Worm (Caenorhabditis elegans) whole organism, late embryonic: Measurements from ENCODE around the gene dgk-1.

ENCODE experiments used
- F13H6.1 ChIP-seq: sonication (generic microtip); optimal IDR thresholded peaks from 2 replicates; lab custom pipeline; 2016; ENCODE audit warnings: missing genetic modification characterization, missing compliant biosample characterization
- T23F11.4 ChIP-seq: fragments of 200-800 bp; sonication (Bioruptor generic); optimal IDR thresholded peaks from 2 replicates; lab custom pipeline; 2018; ENCODE audit warnings: mild to moderate bottlenecking, missing genetic modification characterization, missing compliant biosample characterization
- ceh-14 ChIP-seq: sonication (generic microtip); optimal IDR thresholded peaks from 2 replicates; lab custom pipeline; 2016; ENCODE audit warnings: missing genotype, missing genetic modification characterization, missing compliant biosample characterization
- ceh-19 ChIP-seq: fragments of 200-800 bp; sonication (Bioruptor generic); optimal IDR thresholded peaks from 2 replicates; lab custom pipeline; 2018; ENCODE audit warnings: mild to moderate bottlenecking, missing genetic modification characterization, missing compliant biosample characterization
- ceh-24 ChIP-seq: sonication (generic microtip); optimal IDR thresholded peaks from 2 replicates; lab custom pipeline; 2016; ENCODE audit warnings: mild to moderate bottlenecking, missing genetic modification characterization, missing compliant biosample characterization
- ceh-34 ChIP-seq: sonication (generic microtip); optimal IDR thresholded peaks from 2 replicates; lab custom pipeline; 2016; ENCODE audit warnings: mild to moderate bottlenecking, missing genetic modification characterization, missing compliant biosample characterization
- ceh-48 ChIP-seq: sonication (generic microtip); optimal IDR thresholded peaks from 2 replicates; lab custom pipeline; 2016; ENCODE audit warnings: missing genetic modification characterization, inconsistent platforms, missing compliant biosample characterization
- ceh-9 ChIP-seq: sonication (generic microtip); optimal IDR thresholded peaks from 2 replicates; lab custom pipeline; 2016; ENCODE audit warnings: mild to moderate bottlenecking, missing genetic modification characterization, inconsistent platforms, missing compliant biosample characterization
- che-1 ChIP-seq: sonication (generic microtip); optimal IDR thresholded peaks from 2 replicates; lab custom pipeline; 2016; ENCODE audit warnings: mild to moderate bottlenecking, missing genetic modification characterization, missing compliant biosample characterization
- dmd-4 ChIP-seq: sonication (generic microtip); optimal IDR thresholded peaks from 2 replicates; lab custom pipeline; 2016; ENCODE audit warnings: borderline replicate concordance, missing genetic modification characterization, missing compliant biosample characterization
- dve-1 ChIP-seq: sonication (generic microtip); optimal IDR thresholded peaks from 2 replicates; lab custom pipeline; 2017; ENCODE audit warnings: antibody characterized with exemption, mild to moderate bottlenecking, missing genetic modification characterization, missing compliant biosample characterization
- elt-2 ChIP-seq: sonication (generic microtip); optimal IDR thresholded peaks from 2 replicates; lab custom pipeline; 2016; ENCODE audit warnings: missing genetic modification reagents, missing genetic modification characterization, missing compliant biosample characterization
- elt-4 ChIP-seq: sonication (generic microtip); optimal IDR thresholded peaks from 2 replicates; lab custom pipeline; 2016; ENCODE audit warnings: missing genetic modification characterization, missing compliant biosample characterization
- ets-4 ChIP-seq: sonication (generic microtip); optimal IDR thresholded peaks from 2 replicates; lab custom pipeline; 2016; ENCODE audit warnings: missing genetic modification characterization, missing compliant biosample characterization
- fax-1 ChIP-seq: sonication (generic microtip); optimal IDR thresholded peaks from 2 replicates; lab custom pipeline; 2016; ENCODE audit warnings: missing genotype, missing genetic modification characterization, missing compliant biosample characterization
- fkh-6 ChIP-seq: sonication (generic microtip); optimal IDR thresholded peaks from 2 replicates; lab custom pipeline; 2016; ENCODE audit warnings: missing genetic modification characterization, missing compliant biosample characterization
- hlh-13 ChIP-seq: fragments of 200-800 bp; sonication (Bioruptor generic); optimal IDR thresholded peaks from 2 replicates; lab custom pipeline; 2018; ENCODE audit warnings: mild to moderate bottlenecking, missing genetic modification characterization, missing compliant biosample characterization
- hlh-30 ChIP-seq: sonication (generic microtip); optimal IDR thresholded peaks from 2 replicates; lab custom pipeline; 2017; ENCODE audit warnings: antibody characterized with exemption, missing genetic modification characterization, missing compliant biosample characterization; ENCODE audit not compliant: insufficient read depth
- lim-6 ChIP-seq: sonication (generic microtip); optimal IDR thresholded peaks from 2 replicates; lab custom pipeline; 2016; ENCODE audit warnings: missing genetic modification characterization, missing compliant biosample characterization
- lin-11 ChIP-seq: fragments of 200-800 bp; sonication (Bioruptor generic); optimal IDR thresholded peaks from 2 replicates; lab custom pipeline; 2018; ENCODE audit warnings: mild to moderate bottlenecking, missing genetic modification characterization, missing compliant biosample characterization
- madf-2 ChIP-seq: sonication (generic microtip); optimal IDR thresholded peaks from 2 replicates; lab custom pipeline; 2017; ENCODE audit warnings: missing genetic modification characterization, missing compliant biosample characterization
- mec-3 ChIP-seq: sonication (generic microtip); optimal IDR thresholded peaks from 2 replicates; lab custom pipeline; 2016; ENCODE audit warnings: borderline replicate concordance, missing genetic modification characterization, missing compliant biosample characterization
- pag-3 ChIP-seq: sonication (generic microtip); optimal IDR thresholded peaks from 2 replicates; lab custom pipeline; 2016; ENCODE audit warnings: missing compliant biosample characterization, missing genetic modification characterization, borderline replicate concordance
- pat-9 ChIP-seq: fragments of 200-800 bp; sonication (Bioruptor generic); optimal IDR thresholded peaks from 2 replicates; lab custom pipeline; 2018; ENCODE audit warnings: mild to moderate bottlenecking, missing genetic modification characterization, moderate library complexity, missing compliant biosample characterization
- pax-1 ChIP-seq: fragments of 150-350 bp; optimal IDR thresholded peaks from 2 replicates; lab custom pipeline; 2014; ENCODE audit warnings: missing biosample characterization, missing genetic modification characterization
- pqm-1 ChIP-seq: sonication (generic microtip); optimal IDR thresholded peaks from 2 replicates; lab custom pipeline; 2016; ENCODE audit warnings: missing genetic modification characterization, missing compliant biosample characterization
- pros-1 ChIP-seq: fragments of 150-350 bp; optimal IDR thresholded peaks from 2 replicates; lab custom pipeline; 2014; ENCODE audit warnings: missing biosample characterization, missing genetic modification reagents, missing genetic modification characterization
- ref-2 ChIP-seq: sonication (generic microtip); optimal IDR thresholded peaks from 2 replicates; lab custom pipeline; 2016; ENCODE audit warnings: missing genetic modification characterization, missing compliant biosample characterization
- rnt-1 ChIP-seq: sonication (generic microtip); optimal IDR thresholded peaks from 2 replicates; lab custom pipeline; 2016; ENCODE audit warnings: missing genetic modification characterization, missing compliant biosample characterization
- sdc-2 ChIP-seq: sonication (generic microtip); optimal IDR thresholded peaks from 2 replicates; lab custom pipeline; 2016; ENCODE audit warnings: missing genotype, missing genetic modification characterization, missing compliant biosample characterization
- sox-4 ChIP-seq: sonication (generic microtip); optimal IDR thresholded peaks from 2 replicates; lab custom pipeline; 2017; ENCODE audit warnings: mild to moderate bottlenecking, missing genetic modification characterization, inconsistent platforms, missing compliant biosample characterization
- ttx-3 ChIP-seq: sonication (generic microtip); optimal IDR thresholded peaks from 2 replicates; lab custom pipeline; 2016; ENCODE audit warnings: missing genetic modification reagents, missing genetic modification characterization, missing compliant biosample characterization
- unc-55 ChIP-seq: sonication (generic microtip); optimal IDR thresholded peaks from 2 replicates; lab custom pipeline; 2017; ENCODE audit warnings: missing biosample characterization, missing genetic modification reagents, missing genetic modification characterization
- unc-86 ChIP-seq: sonication (generic microtip); optimal IDR thresholded peaks from 2 replicates; lab custom pipeline; 2016; ENCODE audit warnings: missing genetic modification characterization, missing compliant biosample characterization

Gene dgk-1

ce11 chrX:992650-993403 lies 1.6 kb upstream of the dgk-1 start (continued):
- no peak for TF ChIP-seq lin-11 (tag; lab: Kevin White, UChicago)
- TF ChIP-seq sox-4, result no peak
- no peak for TF ChIP-seq fax-1
- no peak for TF ChIP-seq ceh-24 (tag; lab: Kevin White, UChicago)
- TF ChIP-seq sdc-2 (tag; lab: Kevin White, UChicago), result peak; percentile 71
- peak; percentile 8 for TF ChIP-seq T23F11.4 (GFP tag; lab: Kevin White, UChicago)
- peak; percentile 44 for TF ChIP-seq dmd-4 (tag; lab: Kevin White, UChicago)
- TF ChIP-seq dve-1 (tag; lab: Kevin White, UChicago), result no peak
- no peak for TF ChIP-seq hlh-30 (tag; lab: Kevin White, UChicago)
- peak; percentile 30 for TF ChIP-seq rnt-1 (tag; lab: Kevin White, UChicago)
- TF ChIP-seq madf-2 (tag; lab: Kevin White, UChicago), result peak; percentile 33
- TF ChIP-seq ceh-14, result peak; percentile 76
- peak; percentile 31 for TF ChIP-seq unc-86 (tag; lab: Kevin White, UChicago)
- TF ChIP-seq pat-9, result no peak
- TF ChIP-seq ceh-48, result peak; percentile 26
- TF ChIP-seq ceh-19 (GFP tag; lab: Kevin White, UChicago), result peak; percentile 50
- TF ChIP-seq ref-2 (tag; lab: Kevin White, UChicago), result peak; percentile 77
- TF ChIP-seq che-1 (tag; lab: Kevin White, UChicago), result no peak

DNA sequence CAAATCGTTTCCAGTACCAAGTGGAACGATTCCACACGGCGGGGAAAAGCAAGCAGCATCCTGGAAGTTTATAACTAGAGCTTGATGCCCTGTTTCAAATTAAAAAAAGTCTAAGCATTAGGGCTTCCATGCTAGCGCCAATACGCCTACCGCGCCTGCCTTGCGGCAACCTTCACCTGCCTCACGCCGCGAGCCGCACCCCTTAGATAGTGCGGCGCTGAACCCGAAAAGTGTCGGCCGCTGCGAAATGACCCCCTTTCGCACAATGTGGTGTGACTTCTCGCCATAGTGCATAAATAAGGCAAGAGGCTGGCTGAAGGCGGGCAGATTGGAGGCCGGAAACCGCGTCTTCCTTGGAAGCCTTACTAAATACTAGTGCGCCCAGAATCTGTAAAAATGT lies 4.8 kb downstream of the dgk-1 start:
- TF ChIP-seq ref-2 (tag; lab: Kevin White, UChicago) (peak; percentile 19), elt-4 (tag; lab: Kevin White, UChicago) (peak; percentile 61), fkh-6 (tag; lab: Kevin White, UChicago) (no peak), ceh-34 (tag; lab: Kevin White, UChicago) (peak; percentile 20), sdc-2 (tag; lab: Kevin White, UChicago) (peak; percentile 22), sox-4 (peak; percentile 18), ceh-24 (tag; lab: Kevin White, UChicago) (no peak), pqm-1 (tag; lab: Kevin White, UChicago) (no peak), dve-1 (tag; lab: Kevin White, UChicago) (no peak), unc-55 (no peak)

ce11 chrX:982598-982997 lies 8.7 kb downstream of the dgk-1 start:
- no peak for TF ChIP-seq unc-55
- TF ChIP-seq pax-1, result no peak
- no peak for TF ChIP-seq lim-6
- no peak for TF ChIP-seq T23F11.4 (GFP tag; lab: Kevin White, UChicago)
- TF ChIP-seq F13H6.1, result no peak
- no peak for TF ChIP-seq rnt-1 (tag; lab: Kevin White, UChicago)
- TF ChIP-seq hlh-13 (GFP tag; lab: Kevin White, UChicago), result no peak
- no peak for TF ChIP-seq elt-2 (tag; lab: Kevin White, UChicago)
- no peak for TF ChIP-seq pag-3 (tag; lab: Kevin White, UChicago)
- no peak for TF ChIP-seq mec-3 (tag; lab: Kevin White, UChicago)
- TF ChIP-seq ceh-14, result no peak
- no peak for TF ChIP-seq ets-4 (tag; lab: Kevin White, UChicago)

- no peak for TF ChIP-seq ceh-9 (tag; lab: Kevin White, UChicago)
- TF ChIP-seq ttx-3 (tag; lab: Kevin White, UChicago), result no peak
- TF ChIP-seq pros-1 (tag; lab: Kevin White, UChicago), result no peak
Observed at ce11 chrX:980252-981009, 10.8 kb downstream of the dgk-1 start, which contains the start of gene C44C1.1. Gene C44C1.1 (plus strand): TSS chrX:980776.
